Worm (Caenorhabditis elegans) whole organism, L2 larva: ENCODE measurements around the gene twk-23.

ENCODE experiments used
- alr-1 ChIP-seq: fragments of 150-350 bp; optimal IDR thresholded peaks from 2 replicates; lab custom pipeline; 2014; ENCODE audit warnings: missing biosample characterization, missing genetic modification characterization
- fos-1 ChIP-seq: fragments of 150-350 bp; optimal IDR thresholded peaks from 2 replicates; lab custom pipeline; 2014; ENCODE audit warnings: missing biosample characterization, missing genetic modification characterization
- skn-1 ChIP-seq: sonication (generic microtip); optimal IDR thresholded peaks from 2 replicates; lab custom pipeline; 2017; ENCODE audit warnings: missing biosample characterization, missing genetic modification characterization
- unc-55 ChIP-seq: fragments of 150-350 bp; sonication (generic microtip); optimal IDR thresholded peaks from 3 replicates; lab custom pipeline; 2014; ENCODE audit warnings: missing biosample characterization, missing genetic modification reagents, missing genetic modification characterization
- unc-62 ChIP-seq: fragments of 150-350 bp; optimal IDR thresholded peaks from 2 replicates; lab custom pipeline; 2014; ENCODE audit warnings: missing biosample characterization, missing genetic modification reagents, missing genetic modification characterization

DNA sequence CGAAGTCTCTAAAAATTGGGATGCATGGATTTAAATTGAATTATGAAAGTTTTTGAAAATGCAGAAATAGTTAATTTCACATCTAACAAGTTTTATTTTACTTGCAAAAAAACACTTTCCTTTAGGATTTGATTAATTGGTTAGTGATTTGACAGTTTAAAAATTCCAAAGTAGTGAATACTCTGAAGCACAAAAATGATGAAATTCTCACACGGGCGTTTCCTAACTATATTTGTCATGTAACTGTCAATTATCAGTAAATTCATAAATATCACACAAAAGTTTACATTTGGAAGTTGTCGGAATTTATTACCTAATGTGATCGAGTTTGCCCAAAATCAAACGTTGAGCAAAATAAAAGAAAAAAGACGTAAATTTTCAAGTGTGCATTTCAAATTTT, 12.2 kb downstream of the twk-23 start:
- TF ChIP-seq skn-1 (tag; lab: Kevin White, UChicago): no peak
- no peak for TF ChIP-seq fos-1 (tag; lab: Kevin White, UChicago)
- no peak for TF ChIP-seq unc-62 (GFP tag; lab: Kevin White, UChicago)
- no peak for TF ChIP-seq unc-55 (GFP tag; lab: Kevin White, UChicago)
- no peak for TF ChIP-seq alr-1 (tag; lab: Kevin White, UChicago)
